Worm (Caenorhabditis elegans): ENCODE results near the gene sri-73.

DNA sequence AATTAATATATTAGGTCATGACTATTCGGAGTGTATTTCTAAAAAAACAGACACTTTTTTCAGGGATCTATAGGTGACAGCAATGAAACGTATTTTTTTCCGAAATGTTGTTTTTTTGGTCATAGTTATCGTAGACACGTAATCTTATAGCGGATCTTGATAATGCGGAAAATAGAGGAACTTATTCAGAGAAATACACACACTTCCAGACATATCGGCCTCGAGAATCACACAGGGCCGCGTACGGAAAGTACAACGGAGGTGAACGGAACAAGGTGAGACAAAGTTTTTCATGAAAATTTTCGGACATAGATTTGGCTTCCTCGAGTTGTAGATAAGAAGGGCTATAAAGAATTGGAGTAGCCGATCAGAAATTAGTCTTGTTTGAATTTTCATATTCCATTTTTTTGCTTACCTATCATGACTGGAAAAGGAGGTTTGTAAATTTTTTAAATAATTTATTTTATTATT is 26.8 kb downstream of the sri-73 start, which contains the start of gene nhr-155:
- TF ChIP-seq K09A11.1 (tag; optimal IDR thresholded peaks at IDR 0.05; ENCODE audit: insufficient read depth) (no peak), elt-2 (tag; optimal IDR thresholded peaks at IDR 0.05) (no peak), tbx-7 (tag; optimal IDR thresholded peaks at IDR 0.05) (no peak), fkh-10 (GFP tag; optimal IDR thresholded peaks at IDR 0.05) (no peak), ama-1 (optimal IDR thresholded peaks at IDR 0.05) (no peak)
